Worm (Caenorhabditis elegans) whole organism, young adult: ENCODE data around the gene F57B1.6.

Experiments used
- B0019.2 ChIP-seq: fragments of 200-800 bp; sonication (Bioruptor generic); conservative IDR thresholded peaks from 2 replicates; pipeline ENCODE4 v1.3.6; 2022; ENCODE audit warnings: missing genetic modification reagents, missing genetic modification characterization, missing compliant biosample characterization
- C17E4.6 ChIP-seq: fragments of 200-800 bp; sonication (Bioruptor generic); IDR thresholded peaks from 2 replicates; pipeline ENCODE4 v1.3.6; 2022; ENCODE audit warnings: missing genetic modification reagents, missing genetic modification characterization, missing compliant biosample characterization
- F55B11.4 ChIP-seq: sonication (generic microtip); optimal IDR thresholded peaks from 2 replicates; lab custom pipeline; 2016; ENCODE audit warnings: missing compliant biosample characterization, missing genetic modification characterization, borderline replicate concordance; ENCODE audit not compliant: insufficient read depth
- aptf-2 ChIP-seq: fragments of 200-800 bp; sonication (Bioruptor generic); conservative IDR thresholded peaks from 2 replicates; pipeline ENCODE4 v1.3.6; 2022; ENCODE audit warnings: missing genetic modification reagents, missing genetic modification characterization, missing compliant biosample characterization
- die-1 ChIP-seq: sonication (generic microtip); optimal IDR thresholded peaks from 2 replicates; lab custom pipeline; 2016; ENCODE audit warnings: missing genotype, mild to moderate bottlenecking, missing genetic modification characterization, missing compliant biosample characterization
- dpff-1 ChIP-seq: sonication (generic microtip); optimal IDR thresholded peaks from 2 replicates; lab custom pipeline; 2017; ENCODE audit warnings: mild to moderate bottlenecking, missing genetic modification characterization, missing compliant biosample characterization
- ets-4 ChIP-seq: fragments of 200-800 bp; sonication (Bioruptor generic); optimal IDR thresholded peaks from 2 replicates; lab custom pipeline; 2018; ENCODE audit warnings: mild to moderate bottlenecking, missing genetic modification characterization, missing compliant biosample characterization
- him-1 ChIP-seq: sonication (generic microtip); optimal IDR thresholded peaks from 2 replicates; lab custom pipeline; 2016; ENCODE audit warnings: missing genotype, missing genetic modification reagents, missing genetic modification characterization, missing compliant biosample characterization
- hsf-1 ChIP-seq: fragments of 200-800 bp; sonication (Bioruptor generic); IDR thresholded peaks from 2 replicates; pipeline ENCODE4 v1.3.6; 2022; ENCODE audit warnings: missing genetic modification reagents, missing genetic modification characterization, missing compliant biosample characterization
- nfya-1 ChIP-seq: sonication (generic microtip); optimal IDR thresholded peaks from 2 replicates; lab custom pipeline; 2017; ENCODE audit warnings: antibody characterized with exemption, missing compliant biosample characterization, missing genetic modification characterization, borderline replicate concordance; ENCODE audit not compliant: insufficient read depth
- pha-4 ChIP-seq: fragments of 150-350 bp; sonication (generic microtip); optimal IDR thresholded peaks from 2 replicates; lab custom pipeline; 2014; ENCODE audit warnings: missing biosample characterization, missing genetic modification reagents, missing genetic modification characterization
- sea-2 ChIP-seq: fragments of 200-800 bp; sonication (Bioruptor generic); IDR thresholded peaks from 2 replicates; pipeline ENCODE4 v1.3.6; 2022; ENCODE audit warnings: missing genetic modification characterization, missing compliant biosample characterization
- snpc-4 ChIP-seq, 5 experiments: fragments of 150-350 bp in 1 of 5; sonication (generic microtip) in 4 of 5; optimal IDR thresholded peaks; 2 replicates each; lab custom pipeline; 2014 to 2018; ENCODE audit warnings: missing genetic modification characterization in 5 of 5, missing biosample characterization in 3 of 5, antibody characterized with exemption in 2 of 5, mild to moderate bottlenecking in 2 of 5, missing compliant biosample characterization in 2 of 5, missing genotype in 2 of 5, moderate library complexity in 2 of 5, missing genetic modification reagents in 1 of 5

DNA sequence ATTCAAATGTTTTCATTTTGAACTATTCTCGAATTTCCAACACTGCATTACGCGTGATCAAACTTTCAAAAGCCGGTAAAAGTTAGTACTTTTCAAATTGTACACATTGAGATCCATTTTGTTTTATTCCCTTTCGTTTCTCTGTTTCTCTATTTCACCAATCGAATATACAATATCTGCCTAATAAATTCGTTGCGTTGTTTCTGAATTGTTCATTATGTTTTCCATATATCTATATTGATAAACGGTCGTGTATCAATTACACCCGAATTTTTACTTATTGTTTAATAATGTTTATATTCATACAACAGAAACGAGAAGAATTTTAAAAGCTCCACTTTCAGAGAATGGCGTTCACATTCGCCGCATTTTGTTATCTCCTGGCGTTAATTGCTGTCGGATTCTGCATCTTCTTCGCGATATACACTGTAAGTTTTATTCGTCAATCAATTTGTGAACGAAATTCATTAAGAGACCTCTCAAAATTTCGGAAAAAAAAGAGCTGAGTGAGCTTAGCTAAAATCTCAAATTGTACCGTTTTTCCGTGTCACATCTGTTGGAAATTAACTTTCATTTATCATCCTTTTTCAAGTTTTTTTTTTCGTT, 29.4 kb upstream of the F57B1.6 start, which contains the start of gene cni-1:
- TF ChIP-seq hsf-1 (GFP tag; lab: Robert Waterston, UW), result 0 out of 2 replicates have a peak, but pooled peaks have one; percentile 21
- no peak for TF ChIP-seq sea-2 (GFP tag; lab: Robert Waterston, UW)
- TF ChIP-seq pha-4 (tag; lab: Kevin White, UChicago), result no peak
- no peak for TF ChIP-seq ets-4 (GFP tag; lab: Kevin White, UChicago)
- TF ChIP-seq die-1 (tag; lab: Kevin White, UChicago), result no peak
- no peak for TF ChIP-seq snpc-4 (GFP tag; optimal IDR thresholded peaks at IDR 0.05; lab: Kevin White, UChicago)
- no peak for TF ChIP-seq snpc-4 (tag; optimal IDR thresholded peaks at IDR 0.05; lab: Kevin White, UChicago)
- no peak for TF ChIP-seq nfya-1 (tag; lab: Kevin White, UChicago)
- TF ChIP-seq dpff-1 (tag; lab: Kevin White, UChicago), result no peak
- TF ChIP-seq him-1, result no peak
- TF ChIP-seq F55B11.4 (tag; lab: Kevin White, UChicago), result no peak
- TF ChIP-seq aptf-2 (GFP tag; lab: Robert Waterston, UW), result no peak
- TF ChIP-seq B0019.2 (GFP tag; lab: Robert Waterston, UW), result no peak
- no peak for TF ChIP-seq C17E4.6 (GFP tag; lab: Robert Waterston, UW)
